Worm (Caenorhabditis elegans): ENCODE results near the gene lea-1.
A peak's percentile ranks its signal among the peaks of the same experiment; 100 is the strongest.

Gene lea-1

ce11 chrV:10036275-10036674 lies 24.6 kb downstream of the lea-1 start, which contains the start of gene T06E8.2:
TSS of gene T06E8.2 (minus strand) at chrV:10036413.
- peak; percentile 52 for TF ChIP-seq chd-7 (tag; optimal IDR thresholded peaks at IDR 0.05)
- TF ChIP-seq snpc-1.3 (tag; optimal IDR thresholded peaks at IDR 0.05; ENCODE audit: insufficient read depth), result no peak
- TF ChIP-seq K11D2.4 (GFP tag; IDR thresholded peaks at IDR 0.05), result no peak
- TF ChIP-seq K12H6.12 (tag; optimal IDR thresholded peaks at IDR 0.05), result peak; percentile 31
- TF ChIP-seq ztf-25 (GFP tag; IDR thresholded peaks at IDR 0.05), result no peak
- no peak for TF ChIP-seq cebp-1 (GFP tag; IDR thresholded peaks at IDR 0.05)
- peak; percentile 12 for TF ChIP-seq cebp-1 (tag; optimal IDR thresholded peaks at IDR 0.05)
- TF ChIP-seq lin-40 (tag; optimal IDR thresholded peaks at IDR 0.05), result peak; percentile 26
- peak; percentile 61; the same call in 1 of the 2 replicates for TF ChIP-seq hmg-1.2 (GFP tag; IDR thresholded peaks at IDR 0.05)
- no peak for TF ChIP-seq him-1 (tag; optimal IDR thresholded peaks at IDR 0.05)
- TF ChIP-seq die-1 (tag; optimal IDR thresholded peaks at IDR 0.05), result peak; percentile 11
- 0 out of 2 replicates have a peak, but pooled peaks have one; percentile 31 for TF ChIP-seq Y53G8AR.9 (GFP tag; conservative IDR thresholded peaks at IDR 0.05)
- peak; percentile 66 for TF ChIP-seq somi-1 (GFP tag; optimal IDR thresholded peaks at IDR 0.05)

ce11 chrV:10037040-10037439 lies 25.3 kb downstream of the lea-1 start, which contains the start of gene F57A8.1:
TSS of gene F57A8.1 (plus strand) at chrV:10037340.
- no peak for TF ChIP-seq snpc-3.4 (tag; optimal IDR thresholded peaks at IDR 0.05)
- TF ChIP-seq hlh-12 (tag; optimal IDR thresholded peaks at IDR 0.05), result no peak
- TF ChIP-seq mes-4 (tag; optimal IDR thresholded peaks at IDR 0.05), result no peak
- TF ChIP-seq F49E8.2 (tag; optimal IDR thresholded peaks at IDR 0.05; ENCODE audit: insufficient read depth), result no peak

- TF ChIP-seq mcd-1 (GFP tag; IDR thresholded peaks at IDR 0.05) (peak; percentile 59), ccch-3 (GFP tag; optimal IDR thresholded peaks at IDR 0.05) (no peak), pha-4 (tag; optimal IDR thresholded peaks at IDR 0.05) (peak; percentile 62), C06A6.2 (GFP tag; conservative IDR thresholded peaks at IDR 0.05) (0 out of 2 replicates have a peak, but pooled peaks have one; percentile 15), B0336.3 (GFP tag; IDR thresholded peaks at IDR 0.05) (peak; percentile 69), nfyb-1 (GFP tag; IDR thresholded peaks at IDR 0.05) (0 out of 2 replicates have a peak, but pooled peaks have one; percentile 55), nhr-179 (tag; optimal IDR thresholded peaks at IDR 0.05) (no peak), gei-17 (GFP tag; optimal IDR thresholded peaks at IDR 0.05) (peak; percentile 22), him-1 (tag; optimal IDR thresholded peaks at IDR 0.05) (no peak), hmg-1.2 (GFP tag; IDR thresholded peaks at IDR 0.05) (peak; percentile 83), ztf-18 (tag; optimal IDR thresholded peaks at IDR 0.05) (peak; percentile 19), B0019.2 (GFP tag; conservative IDR thresholded peaks at IDR 0.05) (no peak), zfh-2 (GFP tag; conservative IDR thresholded peaks at IDR 0.05) (peak; percentile 79), chd-7 (tag; optimal IDR thresholded peaks at IDR 0.05) (peak; percentile 46), madf-10 (tag; optimal IDR thresholded peaks at IDR 0.05) (peak; percentile 47), attf-3 (GFP tag; conservative IDR thresholded peaks at IDR 0.05) (0 out of 2 replicates have a peak, but pooled peaks have one; percentile 22), ceh-27 (GFP tag; optimal IDR thresholded peaks at IDR 0.05) (peak; percentile 48), K11D2.4 (GFP tag; IDR thresholded peaks at IDR 0.05) (0 out of 2 replicates have a peak, but pooled peaks have one; percentile 33), efl-1 (GFP tag; optimal IDR thresholded peaks at IDR 0.05) (no peak), atf-7 (tag; optimal IDR thresholded peaks at IDR 0.05) (peak; percentile 38), nhr-80 (tag; optimal IDR thresholded peaks at IDR 0.05) (peak; percentile 76), athp-1 (tag; optimal IDR thresholded peaks at IDR 0.05) (no peak), attf-5 (GFP tag; optimal IDR thresholded peaks at IDR 0.05) (peak; percentile 32), ceh-58 (GFP tag; IDR thresholded peaks at IDR 0.05) (no peak), lin-35 (GFP tag; optimal IDR thresholded peaks at IDR 0.05) (peak in 1 of 3 experiments; percentile 28), K12H6.12 (tag; optimal IDR thresholded peaks at IDR 0.05) (peak; percentile 49), lin-54 (GFP tag; optimal IDR thresholded peaks at IDR 0.05) (peak; percentile 36), egrh-3 (GFP tag; IDR thresholded peaks at IDR 0.05) (peak; percentile 48), egl-44 (GFP tag; IDR thresholded peaks at IDR 0.05) (0 out of 2 replicates have a peak, but pooled peaks have one; percentile 44), lir-1 (GFP tag; conservative IDR thresholded peaks at IDR 0.05) (peak; percentile 68), snpc-4 (GFP tag; optimal IDR thresholded peaks at IDR 0.05) (no peak), snpc-4 (tag; optimal IDR thresholded peaks at IDR 0.05) (peak in 2 of 4 experiments; percentile 31 to 48), ztf-26 (tag; optimal IDR thresholded peaks at IDR 0.05) (peak; percentile 54)
Measured at ce11 chrV:10039837-10040236, 28.1 kb downstream of the lea-1 start.
